Worm (Caenorhabditis elegans) whole organism, early embryonic: ENCODE data around the gene T24H10.4.

Source experiments
- F13C5.2 ChIP-seq: sonication (generic microtip); optimal IDR thresholded peaks from 2 replicates; lab custom pipeline; 2017; ENCODE audit warnings: mild to moderate bottlenecking, missing genetic modification characterization, inconsistent platforms, missing compliant biosample characterization
- aly-1 ChIP-seq: sonication (generic microtip); optimal IDR thresholded peaks from 2 replicates; lab custom pipeline; 2016; ENCODE audit warnings: missing genetic modification characterization, missing compliant biosample characterization
- ama-1 ChIP-seq: fragments of 150-350 bp; optimal IDR thresholded peaks from 2 replicates; lab custom pipeline; 2014
- ceh-13 ChIP-seq: fragments of 200-800 bp; sonication (Bioruptor generic); optimal IDR thresholded peaks from 2 replicates; lab custom pipeline; 2018; ENCODE audit warnings: mild to moderate bottlenecking, missing genetic modification characterization, missing compliant biosample characterization
- ets-7 ChIP-seq: sonication (generic microtip); optimal IDR thresholded peaks from 2 replicates; lab custom pipeline; 2016; ENCODE audit warnings: missing genotype, missing genetic modification characterization, missing compliant biosample characterization
- hmbx-1 ChIP-seq: sonication (generic microtip); optimal IDR thresholded peaks from 2 replicates; lab custom pipeline; 2016; ENCODE audit warnings: mild to moderate bottlenecking, missing genetic modification characterization, missing compliant biosample characterization
- hmg-4 ChIP-seq: fragments of 200-800 bp; sonication (Bioruptor generic); optimal IDR thresholded peaks from 2 replicates; lab custom pipeline; 2018; ENCODE audit warnings: mild to moderate bottlenecking, missing genetic modification characterization, missing compliant biosample characterization
- hnd-1 ChIP-seq: sonication (generic microtip); optimal IDR thresholded peaks from 2 replicates; lab custom pipeline; 2016; ENCODE audit warnings: missing genetic modification characterization, missing compliant biosample characterization
- scrt-1 ChIP-seq: fragments of 200-800 bp; sonication (Bioruptor generic); IDR thresholded peaks from 2 replicates; pipeline ENCODE4 v1.3.6; 2022; ENCODE audit warnings: missing genetic modification characterization, missing compliant biosample characterization
- sea-1 ChIP-seq: fragments of 200-800 bp; sonication (Bioruptor generic); conservative IDR thresholded peaks from 2 replicates; pipeline ENCODE4 v1.3.6; 2022; ENCODE audit warnings: missing genetic modification characterization, missing compliant biosample characterization
- tbx-11 ChIP-seq: fragments of 200-800 bp; sonication (Bioruptor generic); IDR thresholded peaks from 2 replicates; pipeline ENCODE4 v1.3.6; 2022; ENCODE audit warnings: missing genetic modification characterization, missing compliant biosample characterization
- tbx-37 ChIP-seq: fragments of 200-800 bp; sonication (Bioruptor generic); conservative IDR thresholded peaks from 2 replicates; pipeline ENCODE4 v1.3.6; 2022; ENCODE audit warnings: missing genetic modification reagents, missing genetic modification characterization, missing compliant biosample characterization

DNA sequence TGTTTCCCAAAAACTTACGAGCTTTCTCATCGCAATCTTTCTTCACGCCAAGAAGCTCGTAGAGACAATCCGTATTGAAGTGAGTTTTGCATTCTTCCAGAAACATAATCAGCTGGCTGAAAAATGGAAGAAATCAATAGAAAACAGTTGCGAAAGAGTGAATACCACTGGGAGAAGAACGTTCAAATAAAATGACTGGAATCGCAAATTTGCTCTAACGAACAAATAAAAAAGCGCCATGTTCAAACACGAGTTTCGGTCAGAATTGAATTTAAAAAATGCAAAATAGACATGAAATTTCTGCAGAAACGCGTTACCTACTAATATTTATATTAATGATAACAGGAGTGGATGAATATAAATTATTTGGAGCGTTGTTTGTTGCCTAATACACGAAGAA lies 891 bp upstream of the T24H10.4 start, which contains the start of gene dnj-23:
- TF ChIP-seq ama-1 (lab: Kevin White, UChicago), result no peak
- no peak for TF ChIP-seq scrt-1 (GFP tag; lab: Robert Waterston, UW)
- TF ChIP-seq hmbx-1 (tag; lab: Kevin White, UChicago), result no peak
- TF ChIP-seq F13C5.2, result no peak
- no peak for TF ChIP-seq sea-1 (GFP tag; lab: Robert Waterston, UW)
- no peak for TF ChIP-seq aly-1 (tag; lab: Kevin White, UChicago)
- no peak for TF ChIP-seq ceh-13
- TF ChIP-seq tbx-37 (GFP tag; lab: Robert Waterston, UW), result no peak
- TF ChIP-seq hmg-4 (GFP tag; lab: Kevin White, UChicago), result no peak
- no peak for TF ChIP-seq hnd-1 (tag; lab: Kevin White, UChicago)
- no peak for TF ChIP-seq tbx-11
- TF ChIP-seq ets-7 (tag; lab: Kevin White, UChicago), result no peak
